Fruit fly (Drosophila melanogaster): ENCODE data around the gene Rnp4F.

dm6 chrX:5312958-5313357 is 9.5 kb downstream of the Rnp4F start, which contains the start of gene CG4198:
- TF ChIP-seq ttk (optimal IDR thresholded peaks at IDR 0.05) (no peak), Myc (optimal IDR thresholded peaks at IDR 0.05) (no peak), insv (optimal IDR thresholded peaks at IDR 0.05) (no peak), Sin3A (optimal IDR thresholded peaks at IDR 0.05) (no peak), psq (optimal IDR thresholded peaks at IDR 0.05) (no peak), h (optimal IDR thresholded peaks at IDR 0.05) (no peak)
